Fruit fly (Drosophila melanogaster): ENCODE results near the gene Diap1.

Gene Diap1

dm6 chr3L:16026065-16026789, 24.6 kb downstream of the Diap1 start (continued):
- TF ChIP-seq CG10669 (GFP tag; optimal IDR thresholded peaks at IDR 0.05), result peak; percentile 45
- TF ChIP-seq fd59A (GFP tag; optimal IDR thresholded peaks at IDR 0.05), result no peak
- no peak for TF ChIP-seq dac (GFP tag; optimal IDR thresholded peaks at IDR 0.05)
- no peak for TF ChIP-seq Sox15 (GFP tag; optimal IDR thresholded peaks at IDR 0.05)
- TF ChIP-seq CG34406 (GFP tag; optimal IDR thresholded peaks at IDR 0.05), result peak; percentile 44
- TF ChIP-seq Blimp-1 (GFP tag; optimal IDR thresholded peaks at IDR 0.05), result no peak
- TF ChIP-seq CG16779 (tag; optimal IDR thresholded peaks at IDR 0.05), result peak; percentile 58
- no peak for TF ChIP-seq spab (GFP tag; optimal IDR thresholded peaks at IDR 0.05)
- TF ChIP-seq CG6163 (GFP tag; IDR thresholded peaks at IDR 0.05), result peak; percentile 79
- peak; percentile 40 for TF ChIP-seq CG6808 (GFP tag; optimal IDR thresholded peaks at IDR 0.05)
- peak; percentile 32 for TF ChIP-seq CG6792 (GFP tag; optimal IDR thresholded peaks at IDR 0.05)
- TF ChIP-seq CG15336 (GFP tag; IDR thresholded peaks at IDR 0.05), result no peak
- TF ChIP-seq Sox14 (GFP tag; optimal IDR thresholded peaks at IDR 0.05), result peak; percentile 11
- peak; percentile 9 for TF ChIP-seq CG32006 (GFP tag; optimal IDR thresholded peaks at IDR 0.05)
- peak; percentile 41 to 62 for TF ChIP-seq ss (GFP tag; optimal IDR thresholded peaks at IDR 0.05)
- TF ChIP-seq CG7368 (GFP tag; optimal IDR thresholded peaks at IDR 0.05), result peak; percentile 39
- TF ChIP-seq CG10631 (GFP tag; optimal IDR thresholded peaks at IDR 0.05), result peak; percentile 28
- TF ChIP-seq fd85E (GFP tag; optimal IDR thresholded peaks at IDR 0.05), result no peak
- no peak for TF ChIP-seq Sox102F (GFP tag; optimal IDR thresholded peaks at IDR 0.05)
- TF ChIP-seq Hr39 (GFP tag; optimal IDR thresholded peaks at IDR 0.05), result no peak
- no peak for TF ChIP-seq Ets21C (GFP tag; optimal IDR thresholded peaks at IDR 0.05)

DNA sequence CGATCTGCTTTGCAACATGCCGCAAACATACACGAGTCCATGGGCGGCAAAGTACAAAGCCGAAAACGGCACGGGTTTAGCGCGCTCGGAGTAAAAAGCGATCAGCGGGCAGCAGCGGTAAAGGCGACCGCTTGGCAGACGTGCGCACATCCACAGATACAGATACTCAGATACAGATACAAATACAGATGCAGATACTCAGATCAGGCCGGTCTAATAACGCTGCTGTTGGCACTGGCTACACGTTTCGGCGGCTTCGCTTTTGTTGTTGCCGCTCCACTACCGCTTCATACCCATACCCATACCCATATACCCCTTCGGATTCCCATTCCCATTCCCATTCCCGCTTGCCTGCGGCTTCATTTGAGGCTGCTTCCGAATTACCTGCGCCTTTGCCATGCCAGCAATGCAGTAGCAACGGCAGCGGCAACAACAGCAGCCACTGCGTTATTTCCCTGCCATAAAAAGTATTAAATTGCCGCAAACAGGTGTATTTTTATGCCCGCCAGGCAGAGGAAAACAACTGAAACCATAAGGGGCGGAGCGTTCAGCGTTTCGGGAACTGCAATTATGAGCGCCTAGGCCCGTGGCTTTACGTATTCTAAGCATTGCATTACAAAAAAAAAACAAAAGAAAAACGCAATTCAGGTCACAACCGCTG, 25.7 kb downstream of the Diap1 start:
- TF ChIP-seq dsx (GFP tag; optimal IDR thresholded peaks at IDR 0.05; ENCODE audit: poor library complexity, severe bottlenecking) (no peak), esn (GFP tag; optimal IDR thresholded peaks at IDR 0.05) (peak; percentile 13), svp (GFP tag) (peak; percentile 32)

- TF ChIP-seq CG34406 (GFP tag; optimal IDR thresholded peaks at IDR 0.05) (peak; percentile 43), Met (GFP tag; optimal IDR thresholded peaks at IDR 0.05) (peak; percentile 77), acj6 (GFP tag; optimal IDR thresholded peaks at IDR 0.05) (peak; percentile 51), CG8119 (GFP tag; IDR thresholded peaks at IDR 0.05) (peak; percentile 37; the same call in 2 of the 3 replicates), achi (GFP tag; optimal IDR thresholded peaks at IDR 0.05) (peak; percentile 55), CG6163 (GFP tag; IDR thresholded peaks at IDR 0.05) (no peak), CG11294 (GFP tag; IDR thresholded peaks at IDR 0.05) (no peak), CG10631 (GFP tag; optimal IDR thresholded peaks at IDR 0.05) (peak; percentile 54), Sox102F (GFP tag; optimal IDR thresholded peaks at IDR 0.05) (peak; percentile 69), fkh (GFP tag; optimal IDR thresholded peaks at IDR 0.05) (no peak), CG10669 (GFP tag; optimal IDR thresholded peaks at IDR 0.05) (peak; percentile 58), OdsH (GFP tag; optimal IDR thresholded peaks at IDR 0.05) (peak; percentile 65), Ets96B (tag; optimal IDR thresholded peaks at IDR 0.05) (peak; percentile 60), CG8319 (GFP tag; optimal IDR thresholded peaks at IDR 0.05) (peak; percentile 28), Hr38 (GFP tag; optimal IDR thresholded peaks at IDR 0.05) (no peak), cyc (GFP tag; optimal IDR thresholded peaks at IDR 0.05) (peak; percentile 58), CG32006 (GFP tag; optimal IDR thresholded peaks at IDR 0.05) (peak; percentile 72), Eip93F (GFP tag; optimal IDR thresholded peaks at IDR 0.05) (no peak), CG4318 (GFP tag; optimal IDR thresholded peaks at IDR 0.05) (peak; percentile 35), CG11902 (GFP tag; optimal IDR thresholded peaks at IDR 0.05) (peak; percentile 31), fd59A (GFP tag; optimal IDR thresholded peaks at IDR 0.05) (peak; percentile 50), Sox15 (GFP tag; optimal IDR thresholded peaks at IDR 0.05) (peak; percentile 41), Hr4 (GFP tag; optimal IDR thresholded peaks at IDR 0.05) (peak; percentile 65), CG11762 (GFP tag; optimal IDR thresholded peaks at IDR 0.05; ENCODE audit: insufficient read depth) (peak; percentile 16), Blimp-1 (GFP tag; optimal IDR thresholded peaks at IDR 0.05) (peak; percentile 8), Eip78C (GFP tag) (peak; percentile 94), Eip75B (GFP tag; optimal IDR thresholded peaks at IDR 0.05) (peak; percentile 70), salr (GFP tag; optimal IDR thresholded peaks at IDR 0.05) (peak; percentile 1 to 60), CG8632 (GFP tag; optimal IDR thresholded peaks at IDR 0.05) (peak; percentile 47)
Observed at dm6 chr3L:16024276-16025019, 26.4 kb downstream of the Diap1 start.
